Fruit fly (Drosophila melanogaster): Measurements from ENCODE around the gene PK2-R2.

DNA sequence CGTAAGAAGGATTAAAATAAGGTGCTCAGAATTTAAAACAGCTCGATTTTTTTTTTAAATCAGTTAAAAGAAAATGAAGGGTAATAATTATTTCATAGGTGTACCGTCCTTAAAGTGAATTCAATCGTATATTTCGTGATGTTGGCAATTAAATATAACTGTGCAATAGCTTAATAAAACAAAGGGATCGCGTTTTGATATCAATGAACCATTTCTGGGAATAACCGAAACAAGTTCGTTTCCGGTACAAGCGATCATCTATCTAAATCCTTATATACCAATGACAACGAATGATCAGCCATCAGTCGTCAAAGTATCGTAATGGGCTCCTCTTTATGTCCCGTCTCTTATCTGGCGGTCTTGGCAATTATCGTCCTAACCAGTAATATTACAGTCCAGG lies 35.4 kb upstream of the PK2-R2 start, which contains the start of gene CheA87a:
- TF ChIP-seq CG8478 (optimal IDR thresholded peaks at IDR 0.05), result no peak
- no peak for TF ChIP-seq psq (optimal IDR thresholded peaks at IDR 0.05)
- TF ChIP-seq EcR (GFP tag; optimal IDR thresholded peaks at IDR 0.05), result no peak
- no peak for TF ChIP-seq pan (optimal IDR thresholded peaks at IDR 0.05)
- no peak for TF ChIP-seq usp (GFP tag; optimal IDR thresholded peaks at IDR 0.05)
- TF ChIP-seq Dll (optimal IDR thresholded peaks at IDR 0.05), result no peak
